Fruit fly (Drosophila melanogaster): ENCODE data around the gene Arl1.

Arl1 gene

DNA sequence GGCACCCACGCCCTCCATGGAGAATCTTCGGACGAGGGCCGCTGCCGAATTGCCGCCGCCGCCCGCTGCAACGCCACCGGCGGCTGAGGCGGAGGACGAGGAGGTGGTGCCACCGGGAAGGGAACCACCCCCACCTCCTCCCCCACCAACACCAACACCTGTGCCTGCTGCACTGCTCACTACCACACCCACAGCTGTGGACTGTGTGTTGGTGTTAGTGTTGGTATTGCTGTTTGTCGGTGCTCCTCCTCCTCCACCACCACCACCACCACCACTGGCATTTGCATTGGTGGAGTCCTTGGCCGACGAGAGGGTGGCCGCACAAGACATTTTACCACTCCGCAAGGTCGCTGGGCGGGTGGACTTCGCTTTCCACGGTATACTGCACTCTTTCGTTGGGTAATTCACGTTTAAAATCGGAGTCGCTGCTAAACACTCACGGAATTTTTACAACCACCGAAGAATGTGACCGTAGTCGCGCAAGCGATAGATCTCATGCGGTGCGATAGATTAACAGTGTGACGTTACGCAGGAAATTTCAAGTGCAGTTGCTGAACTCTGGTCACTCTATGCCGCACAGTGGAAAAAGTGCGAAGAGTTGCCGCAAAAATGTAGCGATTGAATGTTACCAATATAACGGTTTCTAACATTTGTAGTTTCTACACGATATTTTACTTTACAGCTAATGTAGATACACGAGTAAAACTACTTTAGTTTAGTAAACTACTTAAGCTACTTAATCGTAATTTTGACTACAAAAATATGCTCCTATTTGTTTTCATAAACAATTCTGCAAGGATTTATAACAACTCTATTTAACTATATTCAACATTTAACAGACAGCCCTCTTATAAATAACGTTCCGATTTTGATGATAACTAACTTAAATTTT is 28.6 kb downstream of the Arl1 start, which contains the start of gene mib1 (continued):
- peak; percentile 75 for TF ChIP-seq svp (GFP tag)
- no peak for TF ChIP-seq CG34406 (GFP tag; optimal IDR thresholded peaks at IDR 0.05)
- no peak for TF ChIP-seq CG10669 (GFP tag; optimal IDR thresholded peaks at IDR 0.05)
- peak; percentile 60; the same call in 1 of the 3 replicates for TF ChIP-seq CG8119 (GFP tag; IDR thresholded peaks at IDR 0.05)
- no peak for TF ChIP-seq Ets21C (GFP tag; optimal IDR thresholded peaks at IDR 0.05)
- TF ChIP-seq pdm3 (GFP tag; optimal IDR thresholded peaks at IDR 0.05) = no peak
- peak; percentile 24 for TF ChIP-seq fkh (GFP tag; optimal IDR thresholded peaks at IDR 0.05)
- TF ChIP-seq CG3919 (GFP tag; optimal IDR thresholded peaks at IDR 0.05) = peak; percentile 53
- peak; percentile 36 for TF ChIP-seq CG8319 (GFP tag; optimal IDR thresholded peaks at IDR 0.05)
- peak; percentile 66 for TF ChIP-seq CG6808 (GFP tag; optimal IDR thresholded peaks at IDR 0.05)
- TF ChIP-seq esn (GFP tag; optimal IDR thresholded peaks at IDR 0.05) = no peak
- no peak for TF ChIP-seq CG3032 (tag; optimal IDR thresholded peaks at IDR 0.05)
- no peak for TF ChIP-seq vri (GFP tag; optimal IDR thresholded peaks at IDR 0.05)
- TF ChIP-seq dsx (GFP tag; optimal IDR thresholded peaks at IDR 0.05; ENCODE audit: poor library complexity, severe bottlenecking) = no peak
- no peak for TF ChIP-seq fd85E (GFP tag; optimal IDR thresholded peaks at IDR 0.05)
- TF ChIP-seq CG6163 (GFP tag; IDR thresholded peaks at IDR 0.05) = peak; percentile 48
- TF ChIP-seq Eip78C (GFP tag) = peak; percentile 61
- no peak for TF ChIP-seq CG6792 (GFP tag; optimal IDR thresholded peaks at IDR 0.05)
- TF ChIP-seq CG6276 (GFP tag; optimal IDR thresholded peaks at IDR 0.05) = peak; percentile 19
- TF ChIP-seq salr (GFP tag; optimal IDR thresholded peaks at IDR 0.05) = no peak
- no peak for TF ChIP-seq dac (GFP tag; optimal IDR thresholded peaks at IDR 0.05)
- peak; percentile 66 to 81 for TF ChIP-seq ss (GFP tag; optimal IDR thresholded peaks at IDR 0.05)
- TF ChIP-seq acj6 (GFP tag; optimal IDR thresholded peaks at IDR 0.05) = peak; percentile 5
- TF ChIP-seq lz (GFP tag; optimal IDR thresholded peaks at IDR 0.05) = no peak
- TF ChIP-seq Eip93F (GFP tag; optimal IDR thresholded peaks at IDR 0.05) = no peak
- TF ChIP-seq Sox14 (GFP tag; optimal IDR thresholded peaks at IDR 0.05) = no peak
- TF ChIP-seq CG1621 (tag; optimal IDR thresholded peaks at IDR 0.05) = peak; percentile 29
- peak; percentile 23 for TF ChIP-seq spab (GFP tag; optimal IDR thresholded peaks at IDR 0.05)
- TF ChIP-seq fd59A (GFP tag; optimal IDR thresholded peaks at IDR 0.05) = peak; percentile 4
- TF ChIP-seq Smox (GFP tag; optimal IDR thresholded peaks at IDR 0.05) = no peak

DNA sequence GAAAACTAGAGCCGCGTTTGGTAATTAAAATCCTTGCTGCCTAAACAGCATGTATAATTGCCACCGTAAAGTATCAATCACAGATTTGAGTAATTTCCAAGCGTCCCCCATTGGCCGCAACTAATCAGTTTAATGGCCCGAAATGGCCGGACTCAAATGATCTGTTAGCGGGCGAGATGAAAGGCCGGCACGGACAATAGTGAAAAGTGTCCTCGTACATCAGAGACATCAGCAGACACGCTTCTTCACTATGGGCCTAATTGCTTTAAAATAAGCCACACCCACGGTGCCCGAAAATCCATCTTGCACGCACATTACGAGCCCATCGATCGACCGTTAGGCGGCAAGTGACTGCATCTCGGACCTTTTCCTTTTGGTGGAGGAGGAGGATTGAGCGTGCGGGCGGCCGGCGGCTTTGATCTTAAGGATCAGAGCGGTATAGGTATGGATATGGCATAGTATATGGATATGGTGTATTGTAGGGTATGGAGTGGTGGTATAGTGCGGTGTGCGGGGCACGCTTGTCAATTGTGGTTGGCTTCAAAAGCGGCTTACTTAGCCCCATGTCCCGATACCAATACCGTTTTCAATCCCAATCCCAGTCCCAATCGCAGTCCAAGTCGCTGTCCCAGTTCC is 29.5 kb downstream of the Arl1 start:
- no peak for TF ChIP-seq CG8119 (GFP tag; IDR thresholded peaks at IDR 0.05)
- no peak for TF ChIP-seq CG6163 (GFP tag; IDR thresholded peaks at IDR 0.05)
- no peak for TF ChIP-seq fd59A (GFP tag; optimal IDR thresholded peaks at IDR 0.05)
- TF ChIP-seq Eip78C (GFP tag) = no peak
- peak; percentile 11 for TF ChIP-seq svp (GFP tag)
- no peak for TF ChIP-seq Sox15 (GFP tag; optimal IDR thresholded peaks at IDR 0.05)
- no peak for TF ChIP-seq dsx (GFP tag; optimal IDR thresholded peaks at IDR 0.05; ENCODE audit: poor library complexity, severe bottlenecking)
- TF ChIP-seq topi (GFP tag; optimal IDR thresholded peaks at IDR 0.05) = no peak
- TF ChIP-seq CG16779 (tag; optimal IDR thresholded peaks at IDR 0.05) = no peak

- TF ChIP-seq CG11294 (GFP tag; IDR thresholded peaks at IDR 0.05) (no peak), Sox14 (GFP tag; optimal IDR thresholded peaks at IDR 0.05) (no peak), net (GFP tag; optimal IDR thresholded peaks at IDR 0.05) (no peak), CG8319 (GFP tag; optimal IDR thresholded peaks at IDR 0.05) (no peak), cyc (GFP tag; optimal IDR thresholded peaks at IDR 0.05) (no peak), CG8632 (GFP tag; optimal IDR thresholded peaks at IDR 0.05) (no peak), spab (GFP tag; optimal IDR thresholded peaks at IDR 0.05) (no peak), Ets21C (GFP tag; optimal IDR thresholded peaks at IDR 0.05) (no peak), CG8119 (GFP tag; IDR thresholded peaks at IDR 0.05) (no peak), CG11902 (GFP tag; optimal IDR thresholded peaks at IDR 0.05) (no peak), eg (GFP tag; IDR thresholded peaks at IDR 0.05) (no peak), Hr39 (GFP tag; optimal IDR thresholded peaks at IDR 0.05) (no peak), lz (GFP tag; optimal IDR thresholded peaks at IDR 0.05) (no peak), fd59A (GFP tag; optimal IDR thresholded peaks at IDR 0.05) (no peak), CG6163 (GFP tag; IDR thresholded peaks at IDR 0.05) (0 out of 3 replicates have a peak, but pooled peaks have one; percentile 14), CG6792 (GFP tag; optimal IDR thresholded peaks at IDR 0.05) (no peak), Hr4 (GFP tag; optimal IDR thresholded peaks at IDR 0.05) (no peak), CG34406 (GFP tag; optimal IDR thresholded peaks at IDR 0.05) (peak; percentile 20), Ets96B (tag; optimal IDR thresholded peaks at IDR 0.05) (peak; percentile 9), CG4318 (GFP tag; optimal IDR thresholded peaks at IDR 0.05) (no peak), fd85E (GFP tag; optimal IDR thresholded peaks at IDR 0.05) (no peak)
Measured at dm6 chr3L:16013198-16013982, 30.5 kb downstream of the Arl1 start.

Data from whole organism, prepupa.